Fruit fly (Drosophila melanogaster) whole organism, wandering third instar larva: ENCODE results near the gene CG32638.

ENCODE experiments used
- Abd-B ChIP-seq: fragments of >200 bp; optimal IDR thresholded peaks from 2 replicates; lab custom pipeline; 2017; ENCODE audit warnings: missing biosample characterization, missing genetic modification characterization
- CG32264 ChIP-seq: fragments of 200-800 bp; sonication (Bioruptor generic); optimal IDR thresholded peaks from 2 replicates; lab custom pipeline; 2016; ENCODE audit warnings: missing biosample characterization, missing genetic modification characterization
- CG9705 ChIP-seq: fragments of 200-800 bp; sonication (Bioruptor generic); optimal IDR thresholded peaks from 2 replicates; lab custom pipeline; 2018; ENCODE audit warnings: missing biosample characterization, mild to moderate bottlenecking, missing genetic modification characterization
- CrebA ChIP-seq: fragments of 200-800 bp; sonication (Bioruptor generic); optimal IDR thresholded peaks from 2 replicates; lab custom pipeline; 2016; ENCODE audit warnings: missing biosample characterization, mild to moderate bottlenecking, missing genetic modification characterization, borderline replicate concordance
- Dfd ChIP-seq: fragments of >200 bp; optimal IDR thresholded peaks from 2 replicates; lab custom pipeline; 2017; ENCODE audit warnings: missing biosample characterization, missing genetic modification characterization
- Dif ChIP-seq: fragments of 200-275, 200-300 bp; sonication (Bioruptor generic); optimal IDR thresholded peaks from 2 replicates; lab custom pipeline; 2018; ENCODE audit warnings: missing biosample characterization, missing genetic modification characterization; ENCODE audit not compliant: partially characterized antibody
- GATAd ChIP-seq: sonication (Bioruptor generic); optimal IDR thresholded peaks from 2 replicates; lab custom pipeline; 2016; ENCODE audit warnings: missing biosample characterization, missing genetic modification characterization
- HLH106 ChIP-seq: fragments of 200-800 bp; optimal IDR thresholded peaks from 3 replicates; lab custom pipeline; 2019; ENCODE audit warnings: missing biosample characterization, mild to moderate bottlenecking, missing genetic modification characterization, moderate library complexity
- Hnf4 ChIP-seq: fragments of 200-800 bp; sonication (Bioruptor generic); optimal IDR thresholded peaks from 2 replicates; lab custom pipeline; 2016; ENCODE audit warnings: missing biosample characterization, mild to moderate bottlenecking, missing genetic modification characterization
- Hr78 ChIP-seq: fragments of >200 bp; optimal IDR thresholded peaks from 2 replicates; lab custom pipeline; 2017; ENCODE audit warnings: missing biosample characterization, missing genetic modification characterization
- Hr83 ChIP-seq: fragments of 200-300 bp; sonication (Bioruptor generic); optimal IDR thresholded peaks from 2 replicates; lab custom pipeline; 2016; ENCODE audit warnings: missing biosample characterization, mild to moderate bottlenecking, missing genetic modification characterization, moderate library complexity; ENCODE audit not compliant: poor library complexity, severe bottlenecking
- Jra ChIP-seq: sonication (Bioruptor generic); optimal IDR thresholded peaks from 2 replicates; lab custom pipeline; 2016; ENCODE audit warnings: missing biosample characterization, missing genetic modification characterization
- Mio ChIP-seq: sonication (Bioruptor generic); optimal IDR thresholded peaks from 2 replicates; lab custom pipeline; 2016; ENCODE audit warnings: missing biosample characterization, missing genetic modification characterization
- Myc ChIP-seq: fragments of >200 bp; optimal IDR thresholded peaks from 2 replicates; lab custom pipeline; 2017
- N ChIP-seq: fragments of >200 bp; optimal IDR thresholded peaks from 2 replicates; lab custom pipeline; 2018; ENCODE audit warnings: missing biosample characterization, missing external identifiers, missing genetic modification characterization
- OdsH ChIP-seq: fragments of 200-800 bp; sonication (Bioruptor generic); optimal IDR thresholded peaks from 2 replicates; lab custom pipeline; 2016; ENCODE audit warnings: missing biosample characterization, mild to moderate bottlenecking, missing genetic modification characterization
- Rel ChIP-seq, 2 experiments: fragments of 200-800 bp; sonication (Bioruptor generic) in 1 of 2; optimal IDR thresholded peaks; 2 replicates in 1 of 2; 3 replicates in 1 of 2; lab custom pipeline; 2016 to 2019; ENCODE audit warnings: mild to moderate bottlenecking in 2 of 2, missing biosample characterization in 2 of 2, missing genetic modification characterization in 2 of 2, moderate library complexity in 1 of 2
- Sp1 ChIP-seq: fragments of 200-800 bp; sonication (Bioruptor generic); optimal IDR thresholded peaks from 3 replicates; lab custom pipeline; 2019; ENCODE audit warnings: missing biosample characterization, mild to moderate bottlenecking, missing genetic modification characterization, moderate library complexity
- Vsx2 ChIP-seq: fragments of 200-300, 225-300 bp; sonication (Bioruptor generic); optimal IDR thresholded peaks from 2 replicates; lab custom pipeline; 2018; ENCODE audit warnings: missing biosample characterization, missing genetic modification characterization; ENCODE audit not compliant: partially characterized antibody
- br ChIP-seq: fragments of 200-800 bp; sonication (Bioruptor generic); optimal IDR thresholded peaks from 2 replicates; lab custom pipeline; 2016; ENCODE audit warnings: missing biosample characterization, missing genetic modification characterization
- brk ChIP-seq: fragments of 200-800 bp; sonication (Bioruptor generic); optimal IDR thresholded peaks from 2 replicates; lab custom pipeline; 2016; ENCODE audit warnings: missing biosample characterization, mild to moderate bottlenecking, missing genetic modification characterization
- dl ChIP-seq, 2 experiments: fragments of 175-275, 200-275 bp in 1 of 2; fragments of 200-275 bp in 1 of 2; sonication (Bioruptor generic); optimal IDR thresholded peaks; lab custom pipeline; 2018; ENCODE audit warnings: mild to moderate bottlenecking in 2 of 2, missing biosample characterization in 2 of 2, missing genetic modification characterization in 2 of 2, moderate library complexity in 2 of 2; ENCODE audit not compliant: partially characterized antibody in 2 of 2, insufficient read depth in 1 of 2
- dmrt93B ChIP-seq: fragments of 200-800 bp; sonication (Bioruptor generic); optimal IDR thresholded peaks from 2 replicates; lab custom pipeline; 2018; ENCODE audit warnings: missing biosample characterization, mild to moderate bottlenecking, missing genetic modification characterization
- dsf ChIP-seq: sonication (Bioruptor generic); optimal IDR thresholded peaks from 2 replicates; lab custom pipeline; 2016; ENCODE audit warnings: missing biosample characterization, missing genetic modification characterization, borderline replicate concordance
- ey ChIP-seq: fragments of 200-800 bp; sonication (Bioruptor generic); optimal IDR thresholded peaks from 2 replicates; lab custom pipeline; 2016; ENCODE audit warnings: missing biosample characterization, missing genetic modification characterization
- foxo ChIP-seq, 2 experiments: fragments of 200-800 bp; sonication (Bioruptor generic); optimal IDR thresholded peaks; 2 replicates in 1 of 2; 3 replicates in 1 of 2; lab custom pipeline; 2016 to 2017; ENCODE audit warnings: missing biosample characterization in 2 of 2, missing genetic modification characterization in 2 of 2
- fru ChIP-seq: fragments of 200-800 bp; sonication (Bioruptor generic); optimal IDR thresholded peaks from 3 replicates; lab custom pipeline; 2016; ENCODE audit warnings: missing biosample characterization, mild to moderate bottlenecking, missing genetic modification characterization
- h ChIP-seq: fragments of 200-800 bp; sonication (Bioruptor generic); optimal IDR thresholded peaks from 3 replicates; lab custom pipeline; 2016; ENCODE audit warnings: missing biosample characterization, mild to moderate bottlenecking, missing genetic modification characterization
- jim ChIP-seq: fragments of 175-275, 200-325 bp; sonication (Bioruptor generic); optimal IDR thresholded peaks from 2 replicates; lab custom pipeline; 2016; ENCODE audit warnings: missing biosample characterization, mild to moderate bottlenecking, missing genetic modification characterization
- lola ChIP-seq: fragments of >200 bp; optimal IDR thresholded peaks from 2 replicates; lab custom pipeline; 2017; ENCODE audit warnings: missing biosample characterization, missing genetic modification characterization
- pan ChIP-seq: fragments of >200 bp; optimal IDR thresholded peaks from 2 replicates; lab custom pipeline; 2017
- psq ChIP-seq: fragments of 200-800 bp; sonication (Bioruptor generic); optimal IDR thresholded peaks from 3 replicates; lab custom pipeline; 2017; ENCODE audit warnings: missing biosample characterization, mild to moderate bottlenecking, missing genetic modification characterization, moderate library complexity
- rgr ChIP-seq: fragments of 200-800 bp; sonication (Bioruptor generic); optimal IDR thresholded peaks from 3 replicates; lab custom pipeline; 2016; ENCODE audit warnings: missing biosample characterization, mild to moderate bottlenecking, missing genetic modification characterization
- sage ChIP-seq: fragments of 200-800 bp; sonication (Bioruptor generic); optimal IDR thresholded peaks from 2 replicates; lab custom pipeline; 2016; ENCODE audit warnings: missing biosample characterization, mild to moderate bottlenecking, missing genetic modification characterization
- sv ChIP-seq: fragments of 200-800 bp; sonication (Bioruptor generic); optimal IDR thresholded peaks from 3 replicates; lab custom pipeline; 2016; ENCODE audit warnings: missing biosample characterization, missing genetic modification characterization
- tai ChIP-seq: sonication (Bioruptor generic); optimal IDR thresholded peaks from 2 replicates; lab custom pipeline; 2016; ENCODE audit warnings: missing biosample characterization, missing genetic modification characterization
- usp ChIP-seq: fragments of >200 bp; optimal IDR thresholded peaks from 2 replicates; lab custom pipeline; 2017; ENCODE audit warnings: missing biosample characterization, missing genetic modification characterization
- woc ChIP-seq: sonication (Bioruptor generic); optimal IDR thresholded peaks from 2 replicates; lab custom pipeline; 2016; ENCODE audit warnings: missing biosample characterization, mild to moderate bottlenecking, missing genetic modification characterization

The CG32638 gene

dm6 chrX:13131063-13131773 lies 2.6 kb upstream of the CG32638 start (continued):
- TF ChIP-seq brk (peak; percentile 95), ey (peak; percentile 99), Myc (lab: Kevin White, UChicago) (no peak), usp (GFP tag; lab: Kevin White, UChicago) (no peak)

- peak; percentile 34 for TF ChIP-seq h (GFP tag; lab: Kevin White, UChicago)
- TF ChIP-seq CG9705 (GFP tag; lab: Kevin White, UChicago), result no peak
- no peak for TF ChIP-seq Hr83 (GFP tag; lab: Kevin White, UChicago)
- peak in 1 of 2 experiments; percentile 33 for TF ChIP-seq foxo (GFP tag; optimal IDR thresholded peaks at IDR 0.05; lab: Kevin White, UChicago)
- no peak for TF ChIP-seq sage (GFP tag; lab: Kevin White, UChicago)
- TF ChIP-seq Hnf4 (GFP tag; lab: Kevin White, UChicago), result no peak
- TF ChIP-seq tai (GFP tag; lab: Kevin White, UChicago), result peak; percentile 41
- TF ChIP-seq Jra, result no peak
- TF ChIP-seq dl (GFP tag; optimal IDR thresholded peaks at IDR 0.05; lab: Kevin White, UChicago; ENCODE audit: insufficient read depth in 1 of 2, partially characterized antibody in 2 of 2), result no peak
- TF ChIP-seq HLH106, result peak; percentile 57
- no peak for TF ChIP-seq usp (GFP tag; lab: Kevin White, UChicago)
- peak; percentile 14 for TF ChIP-seq dmrt93B (GFP tag; lab: Kevin White, UChicago)
- TF ChIP-seq GATAd (GFP tag; lab: Kevin White, UChicago), result no peak
- TF ChIP-seq brk, result no peak
- TF ChIP-seq Vsx2 (GFP tag; lab: Kevin White, UChicago), result no peak
- TF ChIP-seq pan (lab: Kevin White, UChicago), result no peak
- peak; percentile 41 for TF ChIP-seq fru
- TF ChIP-seq jim, result no peak
- TF ChIP-seq sv (GFP tag; lab: Kevin White, UChicago), result peak; percentile 60
- peak; percentile 37 for TF ChIP-seq br (GFP tag; lab: Kevin White, UChicago)
- TF ChIP-seq Abd-B (GFP tag; lab: Kevin White, UChicago), result no peak
- peak; percentile 20 for TF ChIP-seq OdsH (GFP tag; lab: Kevin White, UChicago)
- peak; percentile 4 for TF ChIP-seq CG32264 (GFP tag; lab: Kevin White, UChicago)
- TF ChIP-seq dsf (GFP tag; lab: Kevin White, UChicago), result no peak
- TF ChIP-seq rgr (GFP tag; lab: Kevin White, UChicago), result peak; percentile 40
- TF ChIP-seq Rel (GFP tag; optimal IDR thresholded peaks at IDR 0.05; lab: Kevin White, UChicago), result no peak
- TF ChIP-seq Rel (tag; optimal IDR thresholded peaks at IDR 0.05; lab: Kevin White, UChicago), result peak; percentile 2
- TF ChIP-seq Myc (lab: Kevin White, UChicago), result no peak
- no peak for TF ChIP-seq psq
- no peak for TF ChIP-seq Dfd
- TF ChIP-seq Hr78 (GFP tag; lab: Kevin White, UChicago), result no peak
- no peak for TF ChIP-seq Mio (GFP tag; lab: Kevin White, UChicago)
- no peak for TF ChIP-seq woc
- peak; percentile 63 for TF ChIP-seq Sp1 (GFP tag; lab: Kevin White, UChicago)
- TF ChIP-seq Dif (GFP tag; lab: Kevin White, UChicago), result no peak
- no peak for TF ChIP-seq CrebA (GFP tag; lab: Kevin White, UChicago)
- no peak for TF ChIP-seq N
- peak; percentile 27 for TF ChIP-seq ey
- no peak for TF ChIP-seq lola (GFP tag; lab: Kevin White, UChicago)
These were observed 1.7 kb upstream of the CG32638 start for dm6 chrX:13130175-13130822.
